Worm (Caenorhabditis elegans) whole organism, L4/young adult: ENCODE measurements around the gene K08D8.9.

Source experiments
- dao-5 ChIP-seq: sonication (generic microtip); optimal IDR thresholded peaks from 2 replicates; lab custom pipeline; 2016; ENCODE audit warnings: missing genotype, missing genetic modification characterization, moderate library complexity, missing compliant biosample characterization
- him-1 ChIP-seq: sonication (generic microtip); optimal IDR thresholded peaks from 2 replicates; lab custom pipeline; 2016; ENCODE audit warnings: missing genotype, missing genetic modification reagents, missing genetic modification characterization, missing compliant biosample characterization

ce11 chrIV:12869383-12869782 lies 30.1 kb upstream of the K08D8.9 start:
- TF ChIP-seq him-1 (tag; lab: Kevin White, UChicago) (no peak), dao-5 (tag; lab: Kevin White, UChicago) (no peak)
